Fruit fly (Drosophila melanogaster): ENCODE data around the gene CG17560.

CG17560 gene

DNA sequence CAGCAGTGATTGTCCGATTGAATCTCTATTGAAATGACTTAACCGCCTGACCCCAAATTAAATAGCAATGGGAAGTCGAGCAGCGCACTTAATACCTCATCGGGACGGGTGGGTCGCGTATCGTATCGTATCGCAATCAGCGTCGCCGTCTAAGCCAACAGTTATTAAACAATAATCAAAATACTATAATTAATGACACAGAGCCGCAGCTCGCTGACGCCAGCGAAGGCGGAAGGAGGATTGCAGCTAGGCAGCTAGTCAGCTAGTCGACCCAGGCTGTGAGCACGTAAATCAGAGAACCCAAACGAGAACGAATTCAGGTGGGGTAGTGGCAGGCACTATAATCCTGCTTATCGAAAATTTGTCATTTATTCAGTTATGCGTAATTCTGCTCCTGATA is 8.8 kb upstream of the CG17560 start, which contains the start of gene NPF:
TSS of gene NPF (plus strand) at position 301 of the 400 bp plus-strand sequence.
- no peak for TF ChIP-seq CG8301 (tag; optimal IDR thresholded peaks at IDR 0.05)
- TF ChIP-seq CG13204 (GFP tag; optimal IDR thresholded peaks at IDR 0.05): no peak
- TF ChIP-seq CG15710 (tag; optimal IDR thresholded peaks at IDR 0.05): no peak
- no peak for TF ChIP-seq fd96Ca (GFP tag; IDR thresholded peaks at IDR 0.05)
- TF ChIP-seq rn (GFP tag; IDR thresholded peaks at IDR 0.05): no peak
- no peak for TF ChIP-seq Pif1B (GFP tag; optimal IDR thresholded peaks at IDR 0.05)
- no peak for TF ChIP-seq CG34367 (tag; optimal IDR thresholded peaks at IDR 0.05)
- TF ChIP-seq CG17806 (tag; optimal IDR thresholded peaks at IDR 0.05): no peak
- TF ChIP-seq CG4496 (GFP tag; IDR thresholded peaks at IDR 0.05): no peak
- TF ChIP-seq CG14655 (GFP tag; optimal IDR thresholded peaks at IDR 0.05): no peak
- TF ChIP-seq EcR (GFP tag; optimal IDR thresholded peaks at IDR 0.05): no peak
- TF ChIP-seq CG32121 (GFP tag; IDR thresholded peaks at IDR 0.05): no peak
- TF ChIP-seq Ets98B (GFP tag; IDR thresholded peaks at IDR 0.05): no peak
- TF ChIP-seq Snoo (tag; optimal IDR thresholded peaks at IDR 0.05): no peak

DNA sequence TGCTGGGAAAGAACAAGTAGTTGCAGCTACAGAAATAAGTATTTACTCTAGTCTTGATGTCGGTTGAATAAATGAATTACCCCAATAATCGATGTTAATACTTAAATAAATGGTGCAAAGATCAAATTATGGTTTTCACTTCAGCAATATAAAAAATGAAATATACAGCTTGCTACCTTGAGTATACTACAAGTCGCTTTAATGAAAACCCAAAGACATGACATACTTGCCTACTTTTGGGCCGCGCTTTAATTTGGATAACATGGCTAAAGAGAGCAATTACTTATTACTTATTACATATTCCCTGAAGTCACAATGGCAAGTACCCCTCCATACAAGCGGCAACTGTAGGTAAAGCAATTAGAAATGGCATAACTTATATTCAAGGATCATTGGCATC is 6.5 kb upstream of the CG17560 start:
- no peak for TF ChIP-seq rn (GFP tag; IDR thresholded peaks at IDR 0.05)
- no peak for TF ChIP-seq CG8159 (tag; optimal IDR thresholded peaks at IDR 0.05)
- no peak for TF ChIP-seq CG9948 (tag; optimal IDR thresholded peaks at IDR 0.05)
- no peak for TF ChIP-seq CG14655 (GFP tag; optimal IDR thresholded peaks at IDR 0.05)
- no peak for TF ChIP-seq D1 (tag; optimal IDR thresholded peaks at IDR 0.05)
- TF ChIP-seq CG32121 (GFP tag; IDR thresholded peaks at IDR 0.05): no peak
- TF ChIP-seq Pif1A (GFP tag; optimal IDR thresholded peaks at IDR 0.05): no peak
- no peak for TF ChIP-seq Pif1B (GFP tag; optimal IDR thresholded peaks at IDR 0.05)
- no peak for TF ChIP-seq gl (tag; optimal IDR thresholded peaks at IDR 0.05)
- TF ChIP-seq CG8301 (tag; optimal IDR thresholded peaks at IDR 0.05): no peak
- TF ChIP-seq CG4496 (GFP tag; IDR thresholded peaks at IDR 0.05): no peak
- TF ChIP-seq CG15710 (tag; optimal IDR thresholded peaks at IDR 0.05): no peak
- no peak for TF ChIP-seq CG17806 (tag; optimal IDR thresholded peaks at IDR 0.05)
- TF ChIP-seq CG10348 (GFP tag; IDR thresholded peaks at IDR 0.05): no peak
- TF ChIP-seq EcR (GFP tag; optimal IDR thresholded peaks at IDR 0.05): no peak
- no peak for TF ChIP-seq CG12605 (GFP tag; IDR thresholded peaks at IDR 0.05)
- TF ChIP-seq CG34367 (tag; optimal IDR thresholded peaks at IDR 0.05): no peak
- TF ChIP-seq Snoo (tag; optimal IDR thresholded peaks at IDR 0.05): no peak

DNA sequence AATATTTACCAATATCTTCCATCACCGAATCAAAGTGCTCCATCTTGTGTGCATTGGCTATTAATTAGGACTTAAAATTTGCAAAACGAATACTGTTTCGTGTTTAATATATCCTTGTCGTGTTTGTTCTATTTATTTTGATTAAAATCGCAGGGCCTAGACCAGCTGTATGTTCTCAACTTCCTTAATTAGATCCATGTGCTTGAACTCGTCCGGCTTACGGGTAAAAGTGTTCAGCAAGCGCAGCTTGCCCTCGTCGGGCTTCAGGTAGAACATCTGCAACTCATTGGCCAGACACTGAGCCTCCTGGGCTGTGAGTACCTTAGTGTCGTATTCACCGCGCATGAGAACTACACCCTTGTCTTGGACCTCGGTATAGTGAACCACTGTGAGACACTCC is 4.5 kb upstream of the CG17560 start, which contains the start of gene CG12783:
TSS of gene CG12783 (minus strand) at position 101 of the 400 bp plus-strand sequence.
- TF ChIP-seq EcR (GFP tag; optimal IDR thresholded peaks at IDR 0.05): no peak

DNA sequence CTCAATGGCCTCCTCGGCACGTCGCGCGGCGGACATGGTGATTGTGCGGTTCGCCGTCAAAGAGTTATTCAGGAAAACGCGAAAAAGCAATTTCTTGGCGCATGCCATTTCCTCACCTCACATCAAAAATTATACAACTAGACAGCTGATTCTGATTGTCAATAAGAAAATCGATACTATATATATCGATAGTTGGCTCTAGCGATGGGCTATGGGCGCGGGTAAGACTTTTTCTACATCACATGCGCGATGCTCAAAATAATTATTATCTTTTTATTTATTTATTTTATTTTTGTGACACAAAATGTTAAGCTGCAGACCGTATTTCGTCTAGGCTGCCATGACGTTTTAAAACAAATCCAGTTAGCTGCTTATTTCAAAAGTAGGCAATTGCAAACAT is 3.5 kb upstream of the CG17560 start, which contains the start of gene CG10340:
TSS of gene CG10340 (minus strand) at position 151 of the 400 bp plus-strand sequence.
- TF ChIP-seq D1 (tag; optimal IDR thresholded peaks at IDR 0.05): peak; percentile 78
- no peak for TF ChIP-seq rn (GFP tag; IDR thresholded peaks at IDR 0.05)
- no peak for TF ChIP-seq Ets98B (GFP tag; IDR thresholded peaks at IDR 0.05)

DNA sequence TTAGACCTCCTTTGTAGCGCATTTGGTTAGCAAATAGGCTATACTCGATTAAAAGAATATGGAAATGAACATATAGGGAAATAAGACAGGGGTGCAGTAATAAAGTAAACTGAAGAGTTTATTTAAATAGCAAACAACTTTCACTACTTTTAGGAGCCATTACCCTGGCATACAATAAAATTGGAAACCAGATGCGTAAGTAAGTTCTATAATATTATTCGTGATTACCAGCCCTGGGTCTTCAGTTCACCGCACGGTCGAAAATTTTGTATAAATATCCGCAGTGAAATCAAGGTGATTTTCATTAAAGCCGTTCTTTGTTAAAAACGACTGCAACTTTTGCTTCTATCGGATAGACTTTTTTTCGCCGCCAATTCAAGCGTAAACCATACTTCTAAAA is 2.7 kb upstream of the CG17560 start, which contains the start of gene CG17562:
TSS of gene CG17562 (plus strand) at position 301 of the 400 bp plus-strand sequence.
- TF ChIP-seq CG9948 (tag; optimal IDR thresholded peaks at IDR 0.05) (no peak), CG13204 (GFP tag; optimal IDR thresholded peaks at IDR 0.05) (no peak), Pif1B (GFP tag; optimal IDR thresholded peaks at IDR 0.05) (no peak), Ets98B (GFP tag; IDR thresholded peaks at IDR 0.05) (no peak), CG32121 (GFP tag; IDR thresholded peaks at IDR 0.05) (no peak), CG4496 (GFP tag; IDR thresholded peaks at IDR 0.05) (no peak), Snoo (tag; optimal IDR thresholded peaks at IDR 0.05) (no peak), fd96Ca (GFP tag; IDR thresholded peaks at IDR 0.05) (no peak), D1 (tag; optimal IDR thresholded peaks at IDR 0.05) (no peak), CG14655 (GFP tag; optimal IDR thresholded peaks at IDR 0.05) (no peak), CG34367 (tag; optimal IDR thresholded peaks at IDR 0.05) (no peak), Pif1A (GFP tag; optimal IDR thresholded peaks at IDR 0.05) (no peak), CG17806 (tag; optimal IDR thresholded peaks at IDR 0.05) (no peak), CG12605 (GFP tag; IDR thresholded peaks at IDR 0.05) (no peak)

DNA sequence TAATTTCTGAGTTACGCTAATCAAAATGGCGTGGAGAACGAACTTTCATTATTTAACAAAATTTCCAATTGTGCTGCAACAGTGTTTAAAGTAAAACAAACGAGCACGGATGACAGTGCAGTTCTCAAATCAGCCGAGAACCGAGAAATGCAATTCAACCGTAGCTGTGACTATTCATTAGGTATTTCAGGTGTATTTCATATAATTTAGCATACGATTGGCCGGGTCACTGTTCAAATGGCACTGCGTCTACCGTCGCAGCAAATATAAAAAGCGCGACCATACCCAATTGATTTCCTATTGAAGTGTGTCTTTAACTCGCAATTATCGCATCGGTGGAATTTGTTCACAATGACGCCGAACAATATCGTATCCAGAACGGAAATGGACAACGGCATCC is 2.7 kb downstream of the CG17560 start, which contains the start of gene CG14893:
TSS of gene CG14893 (plus strand) at position 301 of the 400 bp plus-strand sequence.
- TF ChIP-seq CG17806 (tag; optimal IDR thresholded peaks at IDR 0.05) (no peak), rn (GFP tag; IDR thresholded peaks at IDR 0.05) (no peak), CG12605 (GFP tag; IDR thresholded peaks at IDR 0.05) (no peak), gl (tag; optimal IDR thresholded peaks at IDR 0.05) (no peak), CG8159 (tag; optimal IDR thresholded peaks at IDR 0.05) (no peak), CG13204 (GFP tag; optimal IDR thresholded peaks at IDR 0.05) (no peak), CG4496 (GFP tag; IDR thresholded peaks at IDR 0.05) (no peak), EcR (GFP tag; optimal IDR thresholded peaks at IDR 0.05) (no peak), CG10348 (GFP tag; IDR thresholded peaks at IDR 0.05) (no peak), CG9948 (tag; optimal IDR thresholded peaks at IDR 0.05) (no peak), CG32121 (GFP tag; IDR thresholded peaks at IDR 0.05) (no peak), CG8301 (tag; optimal IDR thresholded peaks at IDR 0.05) (no peak)

DNA sequence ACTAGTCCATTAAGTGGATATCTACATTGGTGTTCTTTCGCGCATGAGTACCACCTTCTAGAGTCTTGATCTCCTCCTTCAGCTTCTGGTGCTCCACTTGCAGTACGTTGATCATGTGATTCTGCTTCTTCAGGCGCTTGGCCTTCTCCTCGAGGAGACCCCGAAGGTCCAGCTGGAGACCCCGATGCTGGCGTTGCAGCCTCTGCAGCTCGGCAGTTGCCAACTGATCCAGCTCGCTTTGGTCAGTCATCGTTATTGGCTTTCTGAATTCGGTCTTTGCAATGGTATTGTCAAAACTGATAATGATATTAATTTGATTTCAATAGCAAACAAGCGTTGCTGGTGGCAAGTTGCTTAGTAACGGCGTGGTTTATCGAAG is 6.6 kb downstream of the CG17560 start, which contains the start of gene Ccdc114:
TSS of gene Ccdc114 (minus strand) at position 347 of the 379 bp plus-strand sequence.
- TF ChIP-seq CG14655 (GFP tag; optimal IDR thresholded peaks at IDR 0.05): no peak
- no peak for TF ChIP-seq fd96Ca (GFP tag; IDR thresholded peaks at IDR 0.05)
- TF ChIP-seq CG15710 (tag; optimal IDR thresholded peaks at IDR 0.05): no peak
- no peak for TF ChIP-seq Ets98B (GFP tag; IDR thresholded peaks at IDR 0.05)
- TF ChIP-seq CG8159 (tag; optimal IDR thresholded peaks at IDR 0.05): no peak
- TF ChIP-seq rn (GFP tag; IDR thresholded peaks at IDR 0.05): no peak
- no peak for TF ChIP-seq gl (tag; optimal IDR thresholded peaks at IDR 0.05)
- TF ChIP-seq D1 (tag; optimal IDR thresholded peaks at IDR 0.05): no peak
- no peak for TF ChIP-seq CG34367 (tag; optimal IDR thresholded peaks at IDR 0.05)
- no peak for TF ChIP-seq CG17806 (tag; optimal IDR thresholded peaks at IDR 0.05)
- no peak for TF ChIP-seq CG12605 (GFP tag; IDR thresholded peaks at IDR 0.05)
- TF ChIP-seq CG4496 (GFP tag; IDR thresholded peaks at IDR 0.05): no peak
- no peak for TF ChIP-seq CG9948 (tag; optimal IDR thresholded peaks at IDR 0.05)
- TF ChIP-seq CG10348 (GFP tag; IDR thresholded peaks at IDR 0.05): no peak
- TF ChIP-seq CG32121 (GFP tag; IDR thresholded peaks at IDR 0.05): no peak
- no peak for TF ChIP-seq Pif1A (GFP tag; optimal IDR thresholded peaks at IDR 0.05)
- TF ChIP-seq CG13204 (GFP tag; optimal IDR thresholded peaks at IDR 0.05): no peak
